Fruit fly (Drosophila melanogaster) whole organism, embryonic: ENCODE data around the gene CG31922.
A peak's percentile ranks its signal among the peaks of the same experiment; 100 is the strongest.

Experiments used
- CG11456 ChIP-seq: fragments of 200-800 bp; sonication (Bioruptor generic); IDR thresholded peaks from 3 replicates; pipeline ENCODE4 v1.3.6; 2022; ENCODE audit warnings: missing biosample characterization, missing genetic modification characterization
- CG11723 ChIP-seq: fragments of 200-800 bp; sonication (Bioruptor generic); optimal IDR thresholded peaks from 2 replicates; lab custom pipeline; 2017; ENCODE audit warnings: missing biosample characterization, mild to moderate bottlenecking, missing genetic modification characterization
- CG12155 ChIP-seq: fragments of 200-800 bp; sonication (Bioruptor generic); optimal IDR thresholded peaks from 3 replicates; lab custom pipeline; 2016; ENCODE audit warnings: missing biosample characterization, missing genetic modification characterization
- CG13775 ChIP-seq: fragments of 200-800 bp; sonication (Bioruptor generic); optimal IDR thresholded peaks from 3 replicates; lab custom pipeline; 2017; ENCODE audit warnings: missing biosample characterization, mild to moderate bottlenecking, missing genetic modification characterization
- CG14710 ChIP-seq: fragments of 200-800 bp; sonication (Bioruptor generic); optimal IDR thresholded peaks from 3 replicates; lab custom pipeline; 2019; ENCODE audit warnings: missing biosample characterization, mild to moderate bottlenecking, missing genetic modification characterization, moderate library complexity
- CG18599 ChIP-seq: fragments of 200-800 bp; sonication (Bioruptor generic); optimal IDR thresholded peaks from 3 replicates; lab custom pipeline; 2017; ENCODE audit warnings: missing biosample characterization, missing genetic modification characterization, mild to moderate bottlenecking, moderate library complexity, missing genetic modification reagents
- CG32532 ChIP-seq: fragments of 200-800 bp; sonication (Bioruptor generic); IDR thresholded peaks from 2 replicates; pipeline ENCODE4 v1.3.6; 2022; ENCODE audit warnings: missing biosample characterization, missing genetic modification characterization
- CG4730 ChIP-seq: fragments of 200-800 bp; sonication (Bioruptor generic); IDR thresholded peaks from 2 replicates; pipeline ENCODE4 v1.3.6; 2022; ENCODE audit warnings: missing biosample characterization, missing genetic modification characterization
- CG7372 ChIP-seq: fragments of 200-800 bp; sonication (Bioruptor generic); IDR thresholded peaks from 2 replicates; pipeline ENCODE4 v1.3.6; 2022; ENCODE audit warnings: missing biosample characterization, missing genetic modification characterization
- CG7745 ChIP-seq: fragments of 200-800 bp; sonication (Bioruptor generic); optimal IDR thresholded peaks from 2 replicates; lab custom pipeline; 2018; ENCODE audit warnings: missing biosample characterization, mild to moderate bottlenecking, missing genetic modification characterization, moderate library complexity
- CG7786 ChIP-seq: fragments of 200-800 bp; sonication (Bioruptor generic); optimal IDR thresholded peaks from 2 replicates; lab custom pipeline; 2016; ENCODE audit warnings: missing biosample characterization, missing genetic modification characterization
- CG8290 ChIP-seq, 3 experiments: fragments of 200-800 bp; sonication (Bioruptor generic); optimal IDR thresholded peaks; 2 replicates each; lab custom pipeline; 2016 to 2019; ENCODE audit warnings: missing biosample characterization in 3 of 3, missing genetic modification characterization in 3 of 3, mild to moderate bottlenecking in 2 of 3, moderate library complexity in 1 of 3
- CG8359 ChIP-seq: fragments of 200-800 bp; sonication (Bioruptor generic); optimal IDR thresholded peaks from 2 replicates; lab custom pipeline; 2017; ENCODE audit warnings: missing biosample characterization, mild to moderate bottlenecking, missing genetic modification characterization, borderline replicate concordance
- CG8924 ChIP-seq: fragments of 200-800 bp; optimal IDR thresholded peaks from 3 replicates; lab custom pipeline; 2019; ENCODE audit warnings: missing biosample characterization, mild to moderate bottlenecking, missing genetic modification characterization, moderate library complexity
- CG9437 ChIP-seq: fragments of 200-800 bp; sonication (Bioruptor generic); optimal IDR thresholded peaks from 2 replicates; lab custom pipeline; 2018; ENCODE audit warnings: missing biosample characterization, mild to moderate bottlenecking, missing genetic modification characterization
- CG9817 ChIP-seq: fragments of 200-800 bp; sonication (Bioruptor generic); optimal IDR thresholded peaks from 2 replicates; lab custom pipeline; 2018; ENCODE audit warnings: missing biosample characterization, mild to moderate bottlenecking, missing genetic modification characterization, moderate library complexity
- Dbx ChIP-seq: fragments of 200-800 bp; sonication (Bioruptor generic); IDR thresholded peaks from 3 replicates; pipeline ENCODE4 v1.3.6; 2022; ENCODE audit warnings: missing biosample characterization, missing genetic modification characterization
- E2f1 ChIP-seq: fragments of 200-800 bp; sonication (Bioruptor generic); IDR thresholded peaks from 2 replicates; pipeline ENCODE4 v1.3.6; 2022; ENCODE audit warnings: missing biosample characterization, missing genetic modification characterization
- Gug ChIP-seq: fragments of 200-800 bp; sonication (Bioruptor generic); IDR thresholded peaks from 4 replicates; pipeline ENCODE4 v1.3.6; 2022; ENCODE audit warnings: missing biosample characterization, missing genetic modification characterization
- Hmr ChIP-seq: fragments of 200-800 bp; sonication (Bioruptor generic); optimal IDR thresholded peaks from 3 replicates; lab custom pipeline; 2017; ENCODE audit warnings: mild to moderate bottlenecking, missing biosample characterization, missing genetic modification reagents, missing genetic modification characterization
- Hr39 ChIP-seq: fragments of >200 bp; optimal IDR thresholded peaks from 2 replicates; lab custom pipeline; 2017
- Hr78 ChIP-seq, 2 experiments: fragments of 200-800 bp in 1 of 2; fragments of >200 bp in 1 of 2; sonication (Bioruptor generic) in 1 of 2; optimal IDR thresholded peaks; 2 replicates each; lab custom pipeline; 2017 to 2019; ENCODE audit warnings: missing biosample characterization in 2 of 2, missing genetic modification characterization in 2 of 2, mild to moderate bottlenecking in 1 of 2, moderate library complexity in 1 of 2
- Hsf ChIP-seq: fragments of 200-800 bp; sonication (Bioruptor generic); optimal IDR thresholded peaks from 3 replicates; lab custom pipeline; 2016; ENCODE audit warnings: missing biosample characterization, missing genetic modification characterization
- Nf-YB ChIP-seq: fragments of 200-800 bp; sonication (Bioruptor generic); optimal IDR thresholded peaks from 3 replicates; lab custom pipeline; 2019; ENCODE audit warnings: missing biosample characterization, mild to moderate bottlenecking, missing genetic modification characterization, moderate library complexity
- PHDP ChIP-seq: fragments of 200-800 bp; sonication (Bioruptor generic); optimal IDR thresholded peaks from 3 replicates; lab custom pipeline; 2018; ENCODE audit warnings: missing biosample characterization, mild to moderate bottlenecking, missing genetic modification characterization, moderate library complexity
- Taf1 ChIP-seq: fragments of 200-800 bp; sonication (Bioruptor generic); IDR thresholded peaks from 2 replicates; pipeline ENCODE4 v1.3.6; 2022; ENCODE audit warnings: missing biosample characterization, missing genetic modification characterization
- bbx ChIP-seq: fragments of 200-800 bp; sonication (Bioruptor generic); IDR thresholded peaks from 2 replicates; pipeline ENCODE4 v1.3.6; 2022; ENCODE audit warnings: missing biosample characterization, missing genetic modification characterization; ENCODE audit not compliant: partially characterized antibody
- bcd ChIP-seq: fragments of 200-800 bp; sonication (Bioruptor generic); optimal IDR thresholded peaks from 2 replicates; lab custom pipeline; 2017; ENCODE audit warnings: missing biosample characterization, mild to moderate bottlenecking, missing genetic modification characterization
- bsh ChIP-seq, 2 experiments: fragments of 200-800 bp; sonication (Bioruptor generic); optimal IDR thresholded peaks; 2 replicates each; lab custom pipeline; 2017 to 2018; ENCODE audit warnings: mild to moderate bottlenecking in 2 of 2, missing biosample characterization in 2 of 2, missing genetic modification characterization in 2 of 2, moderate library complexity in 1 of 2
- dm ChIP-seq: fragments of 200-800 bp; sonication (Bioruptor generic); optimal IDR thresholded peaks from 3 replicates; lab custom pipeline; 2016; ENCODE audit warnings: missing biosample characterization, missing genetic modification characterization
- dysf ChIP-seq: fragments of 200-800 bp; sonication (Bioruptor generic); IDR thresholded peaks from 3 replicates; pipeline ENCODE4 v1.3.6; 2022; ENCODE audit warnings: missing biosample characterization, missing genetic modification characterization
- ewg ChIP-seq: fragments of 200-800 bp; sonication (Bioruptor generic); optimal IDR thresholded peaks from 3 replicates; lab custom pipeline; 2017; ENCODE audit warnings: mild to moderate bottlenecking, missing biosample characterization, missing genetic modification reagents, missing genetic modification characterization
- jigr1 ChIP-seq: fragments of 200-800 bp; sonication (Bioruptor generic); IDR thresholded peaks from 3 replicates; pipeline ENCODE4 v1.3.6; 2022; ENCODE audit warnings: missing biosample characterization, missing genetic modification characterization
- lilli ChIP-seq: fragments of 200-800 bp; sonication (Bioruptor generic); optimal IDR thresholded peaks from 3 replicates; lab custom pipeline; 2016; ENCODE audit warnings: missing biosample characterization, missing genetic modification characterization
- nmo ChIP-seq: fragments of 200-800 bp; sonication (Bioruptor generic); optimal IDR thresholded peaks from 2 replicates; lab custom pipeline; 2018; ENCODE audit warnings: missing biosample characterization, mild to moderate bottlenecking, missing genetic modification characterization, moderate library complexity
- nom ChIP-seq: fragments of 200-800 bp; sonication (Bioruptor generic); optimal IDR thresholded peaks from 2 replicates; lab custom pipeline; 2017; ENCODE audit warnings: missing biosample characterization, missing genetic modification characterization, mild to moderate bottlenecking, moderate library complexity, missing genetic modification reagents
- phol ChIP-seq: fragments of 200-800 bp; sonication (Bioruptor generic); optimal IDR thresholded peaks from 3 replicates; lab custom pipeline; 2018; ENCODE audit warnings: missing biosample characterization, mild to moderate bottlenecking, missing genetic modification characterization, moderate library complexity
- ranshi ChIP-seq: fragments of 200-800 bp; sonication (Bioruptor generic); IDR thresholded peaks from 2 replicates; pipeline ENCODE4 v1.3.6; 2022; ENCODE audit warnings: missing biosample characterization, missing genetic modification characterization
- rib ChIP-seq: fragments of 200-800 bp; sonication (Bioruptor generic); IDR thresholded peaks from 2 replicates; pipeline ENCODE4 v1.3.6; 2022; ENCODE audit warnings: missing biosample characterization, missing genetic modification characterization
- row ChIP-seq: fragments of 200-800 bp; sonication (Bioruptor generic); IDR thresholded peaks from 3 replicates; pipeline ENCODE4 v1.3.6; 2022; ENCODE audit warnings: missing biosample characterization, missing genetic modification characterization
- salm ChIP-seq: fragments of 200-800 bp; sonication (Bioruptor generic); optimal IDR thresholded peaks from 2 replicates; lab custom pipeline; 2018; ENCODE audit warnings: missing biosample characterization, mild to moderate bottlenecking, missing genetic modification characterization
- sc ChIP-seq, 3 experiments: fragments of >200 bp in 2 of 3; fragments of 200-800 bp in 1 of 3; sonication (Bioruptor generic) in 1 of 3; optimal IDR thresholded peaks; 2 replicates in 2 of 3; 3 replicates in 1 of 3; lab custom pipeline; 2017; ENCODE audit warnings: mild to moderate bottlenecking in 1 of 3, missing biosample characterization in 1 of 3, missing genetic modification characterization in 1 of 3, missing genetic modification reagents in 1 of 3
- scrt ChIP-seq: fragments of 200-800 bp; sonication (Bioruptor generic); optimal IDR thresholded peaks from 2 replicates; lab custom pipeline; 2018; ENCODE audit warnings: missing biosample characterization, mild to moderate bottlenecking, missing genetic modification characterization, moderate library complexity
- sr ChIP-seq: fragments of 200-800 bp; sonication (Bioruptor generic); IDR thresholded peaks from 3 replicates; pipeline ENCODE4 v1.3.6; 2022; ENCODE audit warnings: missing biosample characterization, missing genetic modification characterization
- tgo ChIP-seq: fragments of 200-800 bp; sonication (Bioruptor generic); IDR thresholded peaks from 3 replicates; pipeline ENCODE4 v1.3.6; 2022; ENCODE audit warnings: missing biosample characterization, missing genetic modification characterization
- tup ChIP-seq: fragments of 200-800 bp; sonication (Bioruptor generic); optimal IDR thresholded peaks from 2 replicates; lab custom pipeline; 2016; ENCODE audit warnings: missing biosample characterization, mild to moderate bottlenecking, missing genetic modification characterization, moderate library complexity
- zfh2 ChIP-seq: fragments of 200-800 bp; sonication (Bioruptor generic); optimal IDR thresholded peaks from 2 replicates; lab custom pipeline; 2016; ENCODE audit warnings: missing biosample characterization, missing genetic modification characterization

Gene CG31922

dm6 chr2L:1157679-1158518, 12.1 kb upstream of the CG31922 start, which contains the start of gene capt (continued):
- TF ChIP-seq Dbx (GFP tag; lab: Robert Waterston, UW) (peak; percentile 21; the same call in 1 of the 3 replicates), tgo (GFP tag; lab: Robert Waterston, UW) (peak; percentile 51; the same call in 2 of the 3 replicates), bbx (GFP tag; lab: Robert Waterston, UW) (peak; percentile 25; the same call in 1 of the 2 replicates), CG11723 (GFP tag; lab: Kevin White, UChicago) (peak; percentile 26), Nf-YB (GFP tag; lab: Kevin White, UChicago) (no peak), CG18599 (GFP tag; lab: Kevin White, UChicago) (peak; percentile 54), lilli (GFP tag; lab: Kevin White, UChicago) (peak; percentile 53), nom (GFP tag; lab: Kevin White, UChicago) (no peak), sr (GFP tag; lab: Robert Waterston, UW) (peak; percentile 86), salm (tag; lab: Kevin White, UChicago) (no peak), CG14710 (tag; lab: Kevin White, UChicago) (peak; percentile 38), dm (GFP tag; lab: Kevin White, UChicago) (peak; percentile 16), Gug (GFP tag; lab: Robert Waterston, UW) (0 out of 4 replicates have a peak, but pooled peaks have one; percentile 16), bsh (GFP tag; optimal IDR thresholded peaks at IDR 0.05; lab: Kevin White, UChicago) (peak in 1 of 2 experiments; percentile 11), ranshi (GFP tag; lab: Robert Waterston, UW) (peak; percentile 20; the same call in 1 of the 2 replicates), nmo (peak; percentile 40), E2f1 (GFP tag; lab: Robert Waterston, UW) (no peak), CG7372 (peak; percentile 39; the same call in 1 of the 2 replicates), rib (GFP tag; lab: Robert Waterston, UW) (peak; percentile 88), CG8290 (GFP tag; optimal IDR thresholded peaks at IDR 0.05; lab: Kevin White, UChicago) (no peak), CG8290 (tag; optimal IDR thresholded peaks at IDR 0.05; lab: Kevin White, UChicago) (no peak), CG8924 (peak; percentile 35), row (GFP tag; lab: Robert Waterston, UW) (peak; percentile 94), CG9437 (GFP tag; lab: Kevin White, UChicago) (peak; percentile 44), bcd (GFP tag; lab: Kevin White, UChicago) (peak; percentile 26), CG32532 (GFP tag; lab: Robert Waterston, UW) (peak; percentile 41; the same call in 1 of the 2 replicates), Hr78 (GFP tag; optimal IDR thresholded peaks at IDR 0.05; lab: Kevin White, UChicago) (no peak), zfh2 (peak; percentile 42), CG7745 (tag; lab: Kevin White, UChicago) (no peak), dysf (GFP tag; lab: Robert Waterston, UW) (peak; percentile 61; the same call in 1 of the 3 replicates), CG13775 (peak; percentile 45), CG12155 (GFP tag; lab: Kevin White, UChicago) (peak; percentile 72), jigr1 (GFP tag; lab: Robert Waterston, UW) (peak; percentile 75; the same call in 2 of the 3 replicates), CG4730 (GFP tag; lab: Robert Waterston, UW) (no peak), tup (GFP tag; lab: Kevin White, UChicago) (no peak), CG11456 (peak; percentile 62; the same call in 1 of the 3 replicates), Hmr (GFP tag; lab: Kevin White, UChicago) (no peak), Taf1 (GFP tag; lab: Robert Waterston, UW) (peak; percentile 53; the same call in 1 of the 2 replicates), scrt (peak; percentile 36), sc (optimal IDR thresholded peaks at IDR 0.05; lab: Kevin White, UChicago) (no peak), sc (GFP tag; optimal IDR thresholded peaks at IDR 0.05; lab: Kevin White, UChicago) (no peak), CG9817 (tag; lab: Kevin White, UChicago) (peak; percentile 45), Hsf (peak; percentile 62), ewg (GFP tag; lab: Kevin White, UChicago) (peak; percentile 5), CG7786 (GFP tag; lab: Kevin White, UChicago) (peak; percentile 26), CG8359 (GFP tag; lab: Kevin White, UChicago) (no peak), phol (tag; lab: Kevin White, UChicago) (peak; percentile 23), Hr39 (lab: Kevin White, UChicago) (no peak), PHDP (peak; percentile 35)
